Worm (Caenorhabditis elegans) whole organism, late embryonic: ENCODE results near the gene ZK1236.1.

Experiments
- C38D4.7 ChIP-seq: fragments of 200-800 bp; sonication (Bioruptor generic); optimal IDR thresholded peaks from 2 replicates; lab custom pipeline; 2018; ENCODE audit warnings: mild to moderate bottlenecking, missing genetic modification characterization, moderate library complexity, missing compliant biosample characterization
- F13H6.1 ChIP-seq: sonication (generic microtip); optimal IDR thresholded peaks from 2 replicates; lab custom pipeline; 2016; ENCODE audit warnings: missing genetic modification characterization, missing compliant biosample characterization
- K09A11.1 ChIP-seq: sonication (generic microtip); optimal IDR thresholded peaks from 2 replicates; lab custom pipeline; 2017; ENCODE audit warnings: antibody characterized with exemption, mild to moderate bottlenecking, missing genetic modification characterization, missing compliant biosample characterization; ENCODE audit not compliant: insufficient read depth
- ceh-14 ChIP-seq: sonication (generic microtip); optimal IDR thresholded peaks from 2 replicates; lab custom pipeline; 2016; ENCODE audit warnings: missing genotype, missing genetic modification characterization, missing compliant biosample characterization
- ceh-18 ChIP-seq: sonication (generic microtip); optimal IDR thresholded peaks from 2 replicates; lab custom pipeline; 2016; ENCODE audit warnings: missing genetic modification characterization, missing compliant biosample characterization
- ceh-19 ChIP-seq: fragments of 200-800 bp; sonication (Bioruptor generic); optimal IDR thresholded peaks from 2 replicates; lab custom pipeline; 2018; ENCODE audit warnings: mild to moderate bottlenecking, missing genetic modification characterization, missing compliant biosample characterization
- ceh-24 ChIP-seq: sonication (generic microtip); optimal IDR thresholded peaks from 2 replicates; lab custom pipeline; 2016; ENCODE audit warnings: mild to moderate bottlenecking, missing genetic modification characterization, missing compliant biosample characterization
- ceh-30 ChIP-seq: fragments of 150-350 bp; optimal IDR thresholded peaks from 2 replicates; lab custom pipeline; 2014; ENCODE audit warnings: missing biosample characterization, missing genetic modification characterization
- ceh-34 ChIP-seq: sonication (generic microtip); optimal IDR thresholded peaks from 2 replicates; lab custom pipeline; 2016; ENCODE audit warnings: mild to moderate bottlenecking, missing genetic modification characterization, missing compliant biosample characterization
- ceh-48 ChIP-seq: sonication (generic microtip); optimal IDR thresholded peaks from 2 replicates; lab custom pipeline; 2016; ENCODE audit warnings: missing genetic modification characterization, inconsistent platforms, missing compliant biosample characterization
- ceh-6 ChIP-seq: fragments of 200-800 bp; sonication (Bioruptor generic); optimal IDR thresholded peaks from 2 replicates; lab custom pipeline; 2018; ENCODE audit warnings: mild to moderate bottlenecking, missing genetic modification characterization, missing compliant biosample characterization
- ceh-9 ChIP-seq: sonication (generic microtip); optimal IDR thresholded peaks from 2 replicates; lab custom pipeline; 2016; ENCODE audit warnings: mild to moderate bottlenecking, missing genetic modification characterization, inconsistent platforms, missing compliant biosample characterization
- dmd-4 ChIP-seq: sonication (generic microtip); optimal IDR thresholded peaks from 2 replicates; lab custom pipeline; 2016; ENCODE audit warnings: borderline replicate concordance, missing genetic modification characterization, missing compliant biosample characterization
- dve-1 ChIP-seq: sonication (generic microtip); optimal IDR thresholded peaks from 2 replicates; lab custom pipeline; 2017; ENCODE audit warnings: antibody characterized with exemption, mild to moderate bottlenecking, missing genetic modification characterization, missing compliant biosample characterization
- elt-2 ChIP-seq: sonication (generic microtip); optimal IDR thresholded peaks from 2 replicates; lab custom pipeline; 2016; ENCODE audit warnings: missing genetic modification reagents, missing genetic modification characterization, missing compliant biosample characterization
- elt-4 ChIP-seq: sonication (generic microtip); optimal IDR thresholded peaks from 2 replicates; lab custom pipeline; 2016; ENCODE audit warnings: missing genetic modification characterization, missing compliant biosample characterization
- eyg-1 ChIP-seq: sonication (generic microtip); optimal IDR thresholded peaks from 2 replicates; lab custom pipeline; 2016; ENCODE audit warnings: missing genotype, missing genetic modification characterization, missing compliant biosample characterization
- fax-1 ChIP-seq: sonication (generic microtip); optimal IDR thresholded peaks from 2 replicates; lab custom pipeline; 2016; ENCODE audit warnings: missing genotype, missing genetic modification characterization, missing compliant biosample characterization
- fkh-10 ChIP-seq: fragments of 150-350 bp; optimal IDR thresholded peaks from 2 replicates; lab custom pipeline; 2014; ENCODE audit warnings: missing biosample characterization, missing genetic modification reagents, missing genetic modification characterization
- fkh-6 ChIP-seq: sonication (generic microtip); optimal IDR thresholded peaks from 2 replicates; lab custom pipeline; 2016; ENCODE audit warnings: missing genetic modification characterization, missing compliant biosample characterization
- gmeb-2 ChIP-seq: sonication (generic microtip); optimal IDR thresholded peaks from 2 replicates; lab custom pipeline; 2016; ENCODE audit warnings: missing genetic modification characterization, inconsistent platforms, missing compliant biosample characterization
- hlh-13 ChIP-seq: fragments of 200-800 bp; sonication (Bioruptor generic); optimal IDR thresholded peaks from 2 replicates; lab custom pipeline; 2018; ENCODE audit warnings: mild to moderate bottlenecking, missing genetic modification characterization, missing compliant biosample characterization
- hlh-15 ChIP-seq: sonication (generic microtip); optimal IDR thresholded peaks from 2 replicates; lab custom pipeline; 2016; ENCODE audit warnings: missing genetic modification characterization, missing compliant biosample characterization
- hlh-30 ChIP-seq: sonication (generic microtip); optimal IDR thresholded peaks from 2 replicates; lab custom pipeline; 2017; ENCODE audit warnings: antibody characterized with exemption, missing genetic modification characterization, missing compliant biosample characterization; ENCODE audit not compliant: insufficient read depth
- hlh-6 ChIP-seq: sonication (generic microtip); optimal IDR thresholded peaks from 2 replicates; lab custom pipeline; 2016; ENCODE audit warnings: missing genotype, missing genetic modification characterization, missing compliant biosample characterization
- hlh-8 ChIP-seq: sonication (generic microtip); optimal IDR thresholded peaks from 2 replicates; lab custom pipeline; 2016; ENCODE audit warnings: missing genotype, missing genetic modification characterization, missing compliant biosample characterization
- lim-6 ChIP-seq: sonication (generic microtip); optimal IDR thresholded peaks from 2 replicates; lab custom pipeline; 2016; ENCODE audit warnings: missing genetic modification characterization, missing compliant biosample characterization
- lin-11 ChIP-seq: fragments of 200-800 bp; sonication (Bioruptor generic); optimal IDR thresholded peaks from 2 replicates; lab custom pipeline; 2018; ENCODE audit warnings: mild to moderate bottlenecking, missing genetic modification characterization, missing compliant biosample characterization
- mec-3 ChIP-seq: sonication (generic microtip); optimal IDR thresholded peaks from 2 replicates; lab custom pipeline; 2016; ENCODE audit warnings: borderline replicate concordance, missing genetic modification characterization, missing compliant biosample characterization
- nfya-1 ChIP-seq: sonication (generic microtip); optimal IDR thresholded peaks from 2 replicates; lab custom pipeline; 2017; ENCODE audit warnings: missing genetic modification characterization, mild to moderate bottlenecking, missing compliant biosample characterization, antibody characterized with exemption, moderate library complexity
- nhr-11 ChIP-seq: fragments of 150-350 bp; optimal IDR thresholded peaks from 2 replicates; lab custom pipeline; 2014; ENCODE audit warnings: missing biosample characterization, missing genetic modification characterization
- nhr-232 ChIP-seq: sonication (generic microtip); optimal IDR thresholded peaks from 2 replicates; lab custom pipeline; 2016; ENCODE audit warnings: missing genetic modification characterization, missing compliant biosample characterization
- npax-4 ChIP-seq: sonication (generic microtip); optimal IDR thresholded peaks from 2 replicates; lab custom pipeline; 2016; ENCODE audit warnings: missing genetic modification characterization, missing compliant biosample characterization
- odd-2 ChIP-seq: sonication (generic microtip); optimal IDR thresholded peaks from 2 replicates; lab custom pipeline; 2017; ENCODE audit warnings: antibody characterized with exemption, mild to moderate bottlenecking, missing genetic modification characterization, missing compliant biosample characterization
- pag-3 ChIP-seq: sonication (generic microtip); optimal IDR thresholded peaks from 2 replicates; lab custom pipeline; 2016; ENCODE audit warnings: missing compliant biosample characterization, missing genetic modification characterization, borderline replicate concordance
- pqm-1 ChIP-seq: sonication (generic microtip); optimal IDR thresholded peaks from 2 replicates; lab custom pipeline; 2016; ENCODE audit warnings: missing genetic modification characterization, missing compliant biosample characterization
- ref-2 ChIP-seq: sonication (generic microtip); optimal IDR thresholded peaks from 2 replicates; lab custom pipeline; 2016; ENCODE audit warnings: missing genetic modification characterization, missing compliant biosample characterization
- rnt-1 ChIP-seq: sonication (generic microtip); optimal IDR thresholded peaks from 2 replicates; lab custom pipeline; 2016; ENCODE audit warnings: missing genetic modification characterization, missing compliant biosample characterization
- sdc-2 ChIP-seq: sonication (generic microtip); optimal IDR thresholded peaks from 2 replicates; lab custom pipeline; 2016; ENCODE audit warnings: missing genotype, missing genetic modification characterization, missing compliant biosample characterization
- syd-9 ChIP-seq: sonication (generic microtip); optimal IDR thresholded peaks from 2 replicates; lab custom pipeline; 2016; ENCODE audit warnings: mild to moderate bottlenecking, missing genetic modification characterization, moderate library complexity, missing compliant biosample characterization
- unc-3 ChIP-seq, 2 experiments: fragments of 200-800 bp in 1 of 2; sonication (Bioruptor generic) in 1 of 2; sonication (generic microtip) in 1 of 2; conservative IDR thresholded peaks in 1 of 2; optimal IDR thresholded peaks in 1 of 2; 2 replicates each; pipeline versions ENCODE4 v1.3.6 to Lab custom; 2016 to 2022; ENCODE audit warnings: missing compliant biosample characterization in 2 of 2, missing genetic modification characterization in 2 of 2, missing genetic modification reagents in 1 of 2
- unc-42 ChIP-seq: sonication (generic microtip); optimal IDR thresholded peaks from 2 replicates; lab custom pipeline; 2016; ENCODE audit warnings: missing genotype, missing genetic modification characterization, missing compliant biosample characterization
- unc-55 ChIP-seq: sonication (generic microtip); optimal IDR thresholded peaks from 2 replicates; lab custom pipeline; 2017; ENCODE audit warnings: missing biosample characterization, missing genetic modification reagents, missing genetic modification characterization
- unc-86 ChIP-seq: sonication (generic microtip); optimal IDR thresholded peaks from 2 replicates; lab custom pipeline; 2016; ENCODE audit warnings: missing genetic modification characterization, missing compliant biosample characterization
- zip-5 ChIP-seq: sonication (generic microtip); optimal IDR thresholded peaks from 2 replicates; lab custom pipeline; 2016; ENCODE audit warnings: missing genetic modification characterization, missing compliant biosample characterization
- ztf-16 ChIP-seq: sonication (generic microtip); optimal IDR thresholded peaks from 2 replicates; lab custom pipeline; 2017; ENCODE audit warnings: missing genetic modification characterization, missing compliant biosample characterization

ZK1236.1 gene

ce11 chrIII:8417192-8417967, 11.7 kb upstream of the ZK1236.1 start (continued):
- TF ChIP-seq unc-55 (GFP tag; lab: Kevin White, UChicago) (peak; percentile 98), K09A11.1 (tag; lab: Kevin White, UChicago) (no peak), ceh-24 (tag; lab: Kevin White, UChicago) (no peak), zip-5 (no peak), odd-2 (tag; lab: Kevin White, UChicago) (no peak), hlh-6 (tag; lab: Kevin White, UChicago) (no peak), elt-4 (no peak), hlh-8 (peak; percentile 15), ceh-6 (peak; percentile 18), ceh-18 (peak; percentile 98), C38D4.7 (GFP tag; lab: Kevin White, UChicago) (no peak), gmeb-2 (peak; percentile 35), eyg-1 (tag; lab: Kevin White, UChicago) (peak; percentile 70), ceh-9 (no peak), fax-1 (tag; lab: Kevin White, UChicago) (no peak), pqm-1 (tag; lab: Kevin White, UChicago) (no peak), ceh-19 (GFP tag; lab: Kevin White, UChicago) (peak; percentile 5), fkh-10 (GFP tag; lab: Kevin White, UChicago) (no peak), dve-1 (tag; lab: Kevin White, UChicago) (peak; percentile 44), ceh-14 (tag; lab: Kevin White, UChicago) (no peak), ceh-34 (tag; lab: Kevin White, UChicago) (peak; percentile 78), rnt-1 (tag; lab: Kevin White, UChicago) (peak; percentile 54), unc-42 (tag; lab: Kevin White, UChicago) (peak; percentile 78)

ce11 chrIII:8417968-8418267, 11.2 kb upstream of the ZK1236.1 start, which contains the start of gene sor-1:
sor-1 (plus strand) TSS chrIII:8418168.
- no peak for TF ChIP-seq F13H6.1 (tag; lab: Kevin White, UChicago)
- no peak for TF ChIP-seq ztf-16 (tag; lab: Kevin White, UChicago)
- TF ChIP-seq fkh-6: no peak
- TF ChIP-seq unc-55 (GFP tag; lab: Kevin White, UChicago): no peak
- no peak for TF ChIP-seq dve-1 (tag; lab: Kevin White, UChicago)
- no peak for TF ChIP-seq pqm-1 (tag; lab: Kevin White, UChicago)
- TF ChIP-seq lin-11 (tag; lab: Kevin White, UChicago): no peak
- TF ChIP-seq lim-6: no peak
- TF ChIP-seq sdc-2: no peak
- TF ChIP-seq pag-3 (tag; lab: Kevin White, UChicago): no peak
- no peak for TF ChIP-seq fax-1 (tag; lab: Kevin White, UChicago)
- no peak for TF ChIP-seq dmd-4 (tag; lab: Kevin White, UChicago)
- TF ChIP-seq npax-4 (tag; lab: Kevin White, UChicago): no peak
- no peak for TF ChIP-seq unc-86 (tag; lab: Kevin White, UChicago)
- TF ChIP-seq elt-2 (tag; lab: Kevin White, UChicago): no peak
- no peak for TF ChIP-seq nfya-1 (tag; lab: Kevin White, UChicago)
- no peak for TF ChIP-seq nhr-232

- TF ChIP-seq F13H6.1 (tag; lab: Kevin White, UChicago) (peak; percentile 32), hlh-15 (tag; lab: Kevin White, UChicago) (no peak), ref-2 (tag; lab: Kevin White, UChicago) (peak; percentile 58), hlh-13 (GFP tag; lab: Kevin White, UChicago) (no peak), ceh-30 (tag; lab: Kevin White, UChicago) (no peak), ceh-18 (peak; percentile 59), syd-9 (tag; lab: Kevin White, UChicago) (no peak), ceh-6 (no peak), hlh-30 (tag; lab: Kevin White, UChicago) (no peak), C38D4.7 (GFP tag; lab: Kevin White, UChicago) (no peak), ceh-34 (tag; lab: Kevin White, UChicago) (peak; percentile 46), lim-6 (no peak), mec-3 (tag; lab: Kevin White, UChicago) (no peak), unc-55 (GFP tag; lab: Kevin White, UChicago) (peak; percentile 40), nhr-11 (no peak), dmd-4 (tag; lab: Kevin White, UChicago) (no peak), ceh-48 (peak; percentile 14), unc-42 (tag; lab: Kevin White, UChicago) (no peak), sdc-2 (peak; percentile 16), elt-2 (tag; lab: Kevin White, UChicago) (peak; percentile 51), unc-3 (GFP tag; conservative IDR thresholded peaks at IDR 0.05; lab: Robert Waterston, UW) (no peak), unc-3 (tag; optimal IDR thresholded peaks at IDR 0.05; lab: Kevin White, UChicago) (no peak), fax-1 (tag; lab: Kevin White, UChicago) (peak; percentile 5)
These were observed 4.0 kb upstream of the ZK1236.1 start for ce11 chrIII:8425076-8425475.
